Fruit fly (Drosophila melanogaster) whole organism: Measurements from ENCODE around the gene chm.

Source experiments
- Dll ChIP-seq: fragments of >200 bp; optimal IDR thresholded peaks from 2 replicates; lab custom pipeline; 2017
- EcR ChIP-seq, 2 experiments: fragments of >200 bp; optimal IDR thresholded peaks; 2 replicates each; lab custom pipeline; 2017; ENCODE audit warnings: missing biosample characterization in 2 of 2, missing genetic modification characterization in 2 of 2, missing genetic modification reagents in 2 of 2
- pan ChIP-seq: fragments of >200 bp; optimal IDR thresholded peaks from 2 replicates; lab custom pipeline; 2017

DNA sequence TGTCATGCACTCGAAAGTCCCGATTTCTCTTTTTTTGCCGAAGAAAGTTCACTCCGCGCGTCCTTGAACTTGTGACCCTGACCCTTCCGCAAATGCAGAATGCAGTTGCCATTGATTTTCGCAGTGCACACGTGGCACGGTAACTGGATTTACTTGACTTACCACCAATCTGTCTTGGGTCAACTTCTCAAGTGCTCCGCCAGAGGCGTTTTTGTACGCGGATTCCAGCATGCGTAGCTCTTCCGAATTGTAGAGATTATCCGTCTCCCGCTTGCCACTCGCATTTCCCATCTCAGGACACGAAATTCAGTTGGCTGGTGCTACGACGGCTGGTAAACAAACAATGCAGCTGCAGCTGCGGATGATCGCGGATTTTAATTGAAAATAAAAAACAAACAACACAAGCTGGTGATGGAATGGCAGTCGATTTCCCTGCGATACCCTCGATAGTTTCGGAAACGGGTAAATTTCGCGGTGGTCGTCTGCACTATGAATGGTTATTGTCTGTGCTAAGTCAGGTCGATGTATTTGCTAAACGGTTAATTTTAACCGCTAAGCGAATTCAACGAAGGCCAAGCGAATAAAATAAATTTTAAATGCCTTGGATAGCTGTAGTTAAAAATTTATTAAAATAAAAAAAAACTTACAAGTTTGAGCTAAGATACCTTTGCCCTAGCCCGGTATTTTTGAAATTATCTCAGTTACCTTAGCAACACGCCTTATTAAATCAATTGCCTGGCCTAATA lies 24.2 kb upstream of the chm start, which contains the start of the genes CG5149 and gudu:
- TF ChIP-seq pan (lab: Kevin White, UChicago) = no peak
- no peak for TF ChIP-seq Dll (lab: Kevin White, UChicago)
- no peak for TF ChIP-seq EcR (GFP tag; optimal IDR thresholded peaks at IDR 0.05; lab: Kevin White, UChicago)
